Worm (Caenorhabditis elegans) whole organism, late embryonic: ENCODE results near the gene mrpl-18.

ENCODE experiments used
- ahr-1 ChIP-seq: sonication (generic microtip); optimal IDR thresholded peaks from 2 replicates; lab custom pipeline; 2016; ENCODE audit warnings: missing genetic modification characterization, missing compliant biosample characterization
- ama-1 ChIP-seq: fragments of 150-350 bp; optimal IDR thresholded peaks from 2 replicates; lab custom pipeline; 2014
- ceh-45 ChIP-seq: fragments of 200-800 bp; sonication (Bioruptor generic); IDR thresholded peaks from 2 replicates; pipeline ENCODE4 v1.3.6; 2022; ENCODE audit warnings: missing genetic modification reagents, missing genetic modification characterization, missing compliant biosample characterization
- dmd-4 ChIP-seq: sonication (generic microtip); optimal IDR thresholded peaks from 2 replicates; lab custom pipeline; 2016; ENCODE audit warnings: borderline replicate concordance, missing genetic modification characterization, missing compliant biosample characterization
- fkh-10 ChIP-seq: fragments of 150-350 bp; optimal IDR thresholded peaks from 2 replicates; lab custom pipeline; 2014; ENCODE audit warnings: missing biosample characterization, missing genetic modification reagents, missing genetic modification characterization
- fkh-6 ChIP-seq: sonication (generic microtip); optimal IDR thresholded peaks from 2 replicates; lab custom pipeline; 2016; ENCODE audit warnings: missing genetic modification characterization, missing compliant biosample characterization
- hlh-13 ChIP-seq: fragments of 200-800 bp; sonication (Bioruptor generic); optimal IDR thresholded peaks from 2 replicates; lab custom pipeline; 2018; ENCODE audit warnings: mild to moderate bottlenecking, missing genetic modification characterization, missing compliant biosample characterization
- lin-11 ChIP-seq: fragments of 200-800 bp; sonication (Bioruptor generic); optimal IDR thresholded peaks from 2 replicates; lab custom pipeline; 2018; ENCODE audit warnings: mild to moderate bottlenecking, missing genetic modification characterization, missing compliant biosample characterization
- pha-4 ChIP-seq: fragments of 150-350 bp; optimal IDR thresholded peaks from 2 replicates; lab custom pipeline; 2018; ENCODE audit warnings: missing biosample characterization, missing genetic modification reagents, missing genetic modification characterization
- pqm-1 ChIP-seq: sonication (generic microtip); optimal IDR thresholded peaks from 2 replicates; lab custom pipeline; 2016; ENCODE audit warnings: missing genetic modification characterization, missing compliant biosample characterization
- tbx-2 ChIP-seq: sonication (generic microtip); optimal IDR thresholded peaks from 2 replicates; lab custom pipeline; 2016; ENCODE audit warnings: missing genetic modification characterization, missing compliant biosample characterization
- unc-86 ChIP-seq: sonication (generic microtip); optimal IDR thresholded peaks from 2 replicates; lab custom pipeline; 2016; ENCODE audit warnings: missing genetic modification characterization, missing compliant biosample characterization
- ztf-16 ChIP-seq: sonication (generic microtip); optimal IDR thresholded peaks from 2 replicates; lab custom pipeline; 2017; ENCODE audit warnings: missing genetic modification characterization, missing compliant biosample characterization

DNA sequence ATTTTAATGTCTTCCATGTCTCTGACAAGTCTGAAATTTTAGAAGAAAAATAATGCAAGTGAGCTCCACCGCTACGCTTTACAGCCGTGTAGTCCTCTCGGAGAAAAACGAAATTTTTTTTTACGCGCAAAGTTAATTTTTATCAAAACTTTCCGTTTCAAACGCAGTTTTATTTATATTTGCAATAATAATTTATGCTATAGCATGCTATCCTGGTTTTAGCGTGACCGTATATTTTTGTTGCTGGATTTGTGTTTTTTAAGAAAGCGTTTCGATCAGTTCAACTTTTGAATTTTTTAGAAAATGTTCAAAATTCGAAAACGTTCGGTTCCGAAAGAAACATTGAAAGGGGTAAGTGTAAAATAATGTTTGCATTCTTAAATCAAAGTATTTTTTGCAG, 46.9 kb downstream of the mrpl-18 start, which contains the start of gene C50C3.1:
- no peak for TF ChIP-seq dmd-4 (tag; lab: Kevin White, UChicago)
- TF ChIP-seq ztf-16 (tag; lab: Kevin White, UChicago): no peak
- TF ChIP-seq ceh-45 (GFP tag; lab: Robert Waterston, UW): no peak
- TF ChIP-seq ahr-1 (tag; lab: Kevin White, UChicago): no peak
- TF ChIP-seq fkh-10 (GFP tag; lab: Kevin White, UChicago): no peak
- no peak for TF ChIP-seq tbx-2
- TF ChIP-seq lin-11 (tag; lab: Kevin White, UChicago): no peak
- TF ChIP-seq pqm-1 (tag; lab: Kevin White, UChicago): no peak
- TF ChIP-seq pha-4 (tag; lab: Kevin White, UChicago): no peak
- no peak for TF ChIP-seq ama-1 (lab: Kevin White, UChicago)
- TF ChIP-seq unc-86 (tag; lab: Kevin White, UChicago): no peak
- TF ChIP-seq hlh-13 (GFP tag; lab: Kevin White, UChicago): no peak
- TF ChIP-seq fkh-6: no peak
